Worm (Caenorhabditis elegans) whole organism, dauer: Measurements from ENCODE around the gene Y45G5AM.9.

Source experiments
- unc-62 ChIP-seq: sonication (generic microtip); optimal IDR thresholded peaks from 2 replicates; lab custom pipeline; 2017; ENCODE audit warnings: missing biosample characterization, missing genetic modification reagents, missing genetic modification characterization

Gene Y45G5AM.9

ce11 chrV:4138688-4139087 lies 55.7 kb downstream of the Y45G5AM.9 start, which contains the start of gene lgc-29:
TSS of gene lgc-29 (plus strand) at chrV:4138988.
- TF ChIP-seq unc-62: no peak

ce11 chrV:4134728-4135127 lies 59.7 kb downstream of the Y45G5AM.9 start, which contains the start of gene lgc-1:
TSS of gene lgc-1 (plus strand) at chrV:4135028.
- no peak for TF ChIP-seq unc-62

- TF ChIP-seq unc-62: no peak
Measured at ce11 chrV:4131471-4131939, 62.9 kb downstream of the Y45G5AM.9 start, which contains the start of gene nhr-57. TSS of gene nhr-57 (plus strand) at chrV:4131889.
